Worm (Caenorhabditis elegans) whole organism, L4 larva: Measurements from ENCODE around the gene syx-16.

ENCODE experiments used
- ZK546.5 ChIP-seq, 2 experiments: sonication (generic microtip); optimal IDR thresholded peaks; 2 replicates each; lab custom pipeline; 2017; ENCODE audit warnings: missing biosample characterization in 2 of 2, missing genetic modification characterization in 2 of 2
- aly-2 ChIP-seq: sonication (generic microtip); optimal IDR thresholded peaks from 2 replicates; lab custom pipeline; 2018; ENCODE audit warnings: missing biosample characterization, missing genetic modification characterization
- egl-27 ChIP-seq: sonication (generic microtip); optimal IDR thresholded peaks from 3 replicates; lab custom pipeline; 2017; ENCODE audit warnings: missing biosample characterization, missing genetic modification reagents, missing genetic modification characterization
- fkh-10 ChIP-seq: fragments of 150-350 bp; optimal IDR thresholded peaks from 2 replicates; lab custom pipeline; 2014; ENCODE audit warnings: missing biosample characterization, missing genetic modification reagents, missing genetic modification characterization
- jun-1 ChIP-seq: fragments of 150-350 bp; optimal IDR thresholded peaks from 2 replicates; lab custom pipeline; 2014; ENCODE audit warnings: missing biosample characterization, missing genetic modification reagents, missing genetic modification characterization
- lin-15B ChIP-seq: fragments of 150-350 bp; sonication (generic microtip); optimal IDR thresholded peaks from 3 replicates; lab custom pipeline; 2014; ENCODE audit warnings: missing biosample characterization, missing genetic modification characterization
- nhr-11 ChIP-seq: fragments of 150-350 bp; optimal IDR thresholded peaks from 2 replicates; lab custom pipeline; 2014; ENCODE audit warnings: missing biosample characterization, missing genetic modification characterization
- nhr-237 ChIP-seq: sonication (generic microtip); optimal IDR thresholded peaks from 2 replicates; lab custom pipeline; 2017; ENCODE audit warnings: missing biosample characterization, missing genetic modification characterization
- nhr-28 ChIP-seq: fragments of 150-350 bp; optimal IDR thresholded peaks from 2 replicates; lab custom pipeline; 2014; ENCODE audit warnings: missing biosample characterization, missing genetic modification characterization
- nhr-76 ChIP-seq: fragments of 150-350 bp; optimal IDR thresholded peaks from 2 replicates; lab custom pipeline; 2014; ENCODE audit warnings: missing biosample characterization, missing genetic modification characterization
- snpc-4 ChIP-seq: fragments of 150-350 bp; optimal IDR thresholded peaks from 2 replicates; lab custom pipeline; 2014; ENCODE audit warnings: missing biosample characterization, missing genetic modification characterization
- tra-1 ChIP-seq: fragments of 200-800 bp; sonication (Bioruptor generic); IDR thresholded peaks from 2 replicates; pipeline ENCODE4 v1.3.6; 2022; ENCODE audit warnings: missing genetic modification reagents, missing genetic modification characterization, missing compliant biosample characterization
- unc-39 ChIP-seq: sonication (generic microtip); optimal IDR thresholded peaks from 2 replicates; lab custom pipeline; 2017; ENCODE audit warnings: missing biosample characterization, missing genetic modification characterization
- zip-2 ChIP-seq: fragments of 150-350 bp; optimal IDR thresholded peaks from 2 replicates; lab custom pipeline; 2014; ENCODE audit warnings: missing biosample characterization, missing genetic modification characterization

ce11 chrIII:5244539-5244938 lies 35.6 kb upstream of the syx-16 start, which contains the start of gene cnd-1:
- TF ChIP-seq tra-1 (GFP tag; lab: Robert Waterston, UW) (no peak), nhr-11 (tag; lab: Kevin White, UChicago) (no peak), nhr-76 (tag; lab: Kevin White, UChicago) (no peak), unc-39 (tag; lab: Kevin White, UChicago) (no peak), fkh-10 (GFP tag; lab: Kevin White, UChicago) (no peak), egl-27 (tag; lab: Kevin White, UChicago) (no peak), nhr-28 (tag; lab: Kevin White, UChicago) (no peak), ZK546.5 (tag; optimal IDR thresholded peaks at IDR 0.05; lab: Kevin White, UChicago) (no peak), nhr-237 (no peak), lin-15B (tag; lab: Kevin White, UChicago) (no peak), zip-2 (no peak), snpc-4 (tag; lab: Kevin White, UChicago) (no peak), aly-2 (tag; lab: Kevin White, UChicago) (no peak), jun-1 (tag; lab: Kevin White, UChicago) (no peak)
